Worm (Caenorhabditis elegans): Measurements from ENCODE around the gene C18B2.2.

C18B2.2 gene

DNA sequence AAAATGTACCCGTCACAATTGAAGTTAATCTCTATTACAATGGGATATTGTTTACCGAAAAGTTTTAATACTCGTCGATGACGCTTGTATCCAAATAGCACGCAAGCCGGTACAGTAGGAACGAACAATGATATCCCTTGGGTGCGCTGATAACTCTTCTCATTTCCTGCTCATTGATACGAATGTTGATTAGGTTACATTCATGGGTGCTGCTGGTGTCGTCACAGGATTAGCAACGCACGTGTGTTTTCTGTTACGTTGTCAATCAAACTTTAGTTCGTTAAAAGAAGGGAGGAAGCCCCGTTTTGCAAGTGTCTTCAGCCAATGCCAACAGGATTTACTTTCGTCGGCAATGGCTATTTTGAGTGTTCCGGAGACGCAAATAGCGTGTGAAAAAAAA is 39.8 kb upstream of the C18B2.2 start:
- TF ChIP-seq die-1 (tag; optimal IDR thresholded peaks at IDR 0.05) (no peak), egl-18 (GFP tag; IDR thresholded peaks at IDR 0.05) (no peak), C17E4.6 (GFP tag; IDR thresholded peaks at IDR 0.05) (no peak), K12H6.12 (tag; optimal IDR thresholded peaks at IDR 0.05) (no peak), ets-4 (GFP tag; optimal IDR thresholded peaks at IDR 0.05) (no peak), ceh-58 (GFP tag; IDR thresholded peaks at IDR 0.05) (no peak), nhr-27 (tag; optimal IDR thresholded peaks at IDR 0.05) (no peak), bed-2 (GFP tag; IDR thresholded peaks at IDR 0.05) (no peak), lsl-1 (GFP tag; optimal IDR thresholded peaks at IDR 0.05) (no peak), F37B4.10 (GFP tag; IDR thresholded peaks at IDR 0.05) (no peak), ekl-4 (GFP tag; IDR thresholded peaks at IDR 0.05) (no peak), fkh-3 (tag; optimal IDR thresholded peaks at IDR 0.05) (no peak), F52B5.7 (tag; optimal IDR thresholded peaks at IDR 0.05) (no peak), ztf-18 (tag; optimal IDR thresholded peaks at IDR 0.05) (no peak), C06A6.2 (GFP tag; conservative IDR thresholded peaks at IDR 0.05) (no peak), sea-2 (GFP tag; IDR thresholded peaks at IDR 0.05) (no peak), mel-28 (tag; optimal IDR thresholded peaks at IDR 0.05; ENCODE audit: borderline replicate concordance) (no peak), madf-6 (GFP tag; IDR thresholded peaks at IDR 0.05) (no peak), tbp1 (GFP tag; optimal IDR thresholded peaks at IDR 0.05) (no peak), egl-44 (GFP tag; IDR thresholded peaks at IDR 0.05) (no peak)

DNA sequence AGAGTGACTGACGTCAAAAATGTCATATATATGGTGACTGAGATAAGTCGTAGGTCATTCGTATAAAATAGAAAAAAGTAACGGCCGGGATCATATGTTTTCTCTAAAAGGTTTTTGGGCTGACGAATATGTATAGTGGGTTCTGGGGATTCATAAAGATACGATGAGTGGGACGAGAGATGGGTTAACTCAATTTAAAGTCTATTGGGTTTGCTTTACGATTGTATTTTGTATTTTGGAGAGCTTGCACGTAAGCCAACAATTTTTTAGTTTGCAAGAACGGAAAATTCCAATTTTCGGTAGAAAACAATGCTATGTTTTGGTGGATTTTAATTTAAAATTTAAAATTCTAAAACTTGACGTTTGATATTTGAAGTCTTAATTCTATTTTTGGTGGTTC is 38.8 kb upstream of the C18B2.2 start:
- TF ChIP-seq repo-1 (tag; optimal IDR thresholded peaks at IDR 0.05) = no peak
- no peak for TF ChIP-seq dox-1 (GFP tag; IDR thresholded peaks at IDR 0.05)

DNA sequence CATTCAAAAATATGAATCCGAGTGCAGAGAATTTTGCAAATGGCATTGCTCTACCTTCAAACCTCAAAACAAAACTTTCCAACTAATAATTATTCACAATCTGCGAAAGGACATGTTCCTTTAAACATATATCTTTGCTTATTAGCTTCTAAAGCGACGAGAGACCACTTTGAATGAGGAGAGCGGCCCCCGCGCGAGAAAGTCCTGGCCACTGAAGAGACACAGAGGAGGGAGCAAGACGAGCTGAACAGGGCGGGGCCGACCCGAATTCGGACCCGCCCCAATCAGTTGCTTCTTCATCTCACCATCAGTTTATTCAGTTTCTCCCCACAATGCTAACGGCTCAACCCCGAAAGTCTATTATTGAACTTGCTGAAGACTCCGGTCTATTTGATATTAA is 37.6 kb upstream of the C18B2.2 start, which contains the start of gene T27A10.2:
Gene T27A10.2, plus strand, starts transcription at position 333 of the 400 bp plus-strand sequence.
- TF ChIP-seq egrh-3 (GFP tag; IDR thresholded peaks at IDR 0.05) = peak; percentile 50; the same call in 1 of the 2 replicates
- no peak for TF ChIP-seq gei-17 (GFP tag; optimal IDR thresholded peaks at IDR 0.05)
- TF ChIP-seq lsl-1 (GFP tag; optimal IDR thresholded peaks at IDR 0.05) = no peak
- TF ChIP-seq hmg-1.2 (GFP tag; IDR thresholded peaks at IDR 0.05) = peak; percentile 60; the same call in 1 of the 2 replicates
- TF ChIP-seq hmg-20 (GFP tag; IDR thresholded peaks at IDR 0.05) = no peak

DNA sequence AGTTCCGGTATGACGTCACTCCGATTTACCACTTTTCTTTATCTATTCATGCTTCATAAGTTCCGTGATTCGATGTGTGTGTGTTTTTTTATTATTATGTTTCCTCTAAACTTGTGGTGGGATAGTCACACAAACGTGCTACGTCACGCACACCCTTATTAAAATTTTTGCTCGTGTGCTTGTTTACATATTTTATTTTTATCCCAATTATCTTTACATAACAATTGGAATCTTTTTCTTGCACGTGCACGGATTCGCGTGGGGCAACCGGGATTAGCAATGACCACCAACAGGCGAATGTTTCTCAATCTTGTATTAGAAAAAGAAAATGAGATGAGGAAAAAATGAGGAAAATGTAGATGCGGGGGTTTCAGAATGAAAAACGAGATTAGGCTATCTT is 32.8 kb upstream of the C18B2.2 start:
- TF ChIP-seq lin-54 (GFP tag; optimal IDR thresholded peaks at IDR 0.05) = no peak
- TF ChIP-seq aptf-3 (GFP tag; IDR thresholded peaks at IDR 0.05) = no peak
- TF ChIP-seq him-1 (tag; optimal IDR thresholded peaks at IDR 0.05) = no peak
- no peak for TF ChIP-seq sea-2 (GFP tag; IDR thresholded peaks at IDR 0.05)
- no peak for TF ChIP-seq sptf-2 (GFP tag; optimal IDR thresholded peaks at IDR 0.05)
- TF ChIP-seq ztf-3 (GFP tag; optimal IDR thresholded peaks at IDR 0.05) = no peak
- no peak for TF ChIP-seq F55B11.4 (tag; optimal IDR thresholded peaks at IDR 0.05; ENCODE audit: borderline replicate concordance, insufficient read depth)
- TF ChIP-seq attf-6 (GFP tag; IDR thresholded peaks at IDR 0.05) = no peak
- no peak for TF ChIP-seq nhr-120 (GFP tag; IDR thresholded peaks at IDR 0.05)
- no peak for TF ChIP-seq B0035.1 (tag; optimal IDR thresholded peaks at IDR 0.05)
- TF ChIP-seq dpl-1 (GFP tag; optimal IDR thresholded peaks at IDR 0.05) = no peak
- no peak for TF ChIP-seq repo-1 (tag; optimal IDR thresholded peaks at IDR 0.05)

Measured in whole organism, young adult.